Worm (Caenorhabditis elegans) whole organism, L2 larva: ENCODE data around the gene hrg-5.

ENCODE experiments used
- C34F6.9 ChIP-seq: fragments of 150-350 bp; optimal IDR thresholded peaks from 2 replicates; lab custom pipeline; 2014; ENCODE audit warnings: missing biosample characterization, missing genetic modification characterization
- F13H6.1 ChIP-seq: sonication (generic microtip); optimal IDR thresholded peaks from 2 replicates; lab custom pipeline; 2016; ENCODE audit warnings: missing genetic modification characterization, missing compliant biosample characterization
- R02D3.7 ChIP-seq: fragments of 150-350 bp; optimal IDR thresholded peaks from 2 replicates; lab custom pipeline; 2014; ENCODE audit warnings: missing biosample characterization, missing genetic modification characterization
- Y55F3AM.14 ChIP-seq: fragments of 200-800 bp; sonication (Bioruptor generic); optimal IDR thresholded peaks from 2 replicates; lab custom pipeline; 2018; ENCODE audit warnings: mild to moderate bottlenecking, missing genetic modification characterization, missing compliant biosample characterization
- ZK546.5 ChIP-seq: sonication (generic microtip); optimal IDR thresholded peaks from 2 replicates; lab custom pipeline; 2017; ENCODE audit warnings: missing biosample characterization, missing genetic modification characterization
- alr-1 ChIP-seq: fragments of 150-350 bp; optimal IDR thresholded peaks from 2 replicates; lab custom pipeline; 2014; ENCODE audit warnings: missing biosample characterization, missing genetic modification characterization
- aly-2 ChIP-seq: fragments of 150-350 bp; optimal IDR thresholded peaks from 2 replicates; lab custom pipeline; 2014; ENCODE audit warnings: missing biosample characterization, missing genetic modification characterization
- ama-1 ChIP-seq: fragments of 150-350 bp; optimal IDR thresholded peaks from 2 replicates; lab custom pipeline; 2018; ENCODE audit warnings: inconsistent platforms
- blmp-1 ChIP-seq: sonication (generic microtip); optimal IDR thresholded peaks from 2 replicates; lab custom pipeline; 2017; ENCODE audit warnings: missing genetic modification characterization, mild to moderate bottlenecking, missing compliant biosample characterization, antibody characterized with exemption, moderate library complexity; ENCODE audit not compliant: insufficient read depth
- ceh-16 ChIP-seq: fragments of 150-350 bp; optimal IDR thresholded peaks from 2 replicates; lab custom pipeline; 2014; ENCODE audit warnings: missing biosample characterization, missing genetic modification characterization
- ceh-82 ChIP-seq: fragments of 150-350 bp; optimal IDR thresholded peaks from 2 replicates; lab custom pipeline; 2014; ENCODE audit warnings: missing biosample characterization, missing genetic modification characterization
- crh-2 ChIP-seq: sonication (generic microtip); optimal IDR thresholded peaks from 2 replicates; lab custom pipeline; 2017; ENCODE audit warnings: missing biosample characterization, missing genetic modification characterization
- dmd-4 ChIP-seq: sonication (generic microtip); optimal IDR thresholded peaks from 2 replicates; lab custom pipeline; 2017; ENCODE audit warnings: missing biosample characterization, missing genetic modification characterization
- elt-1 ChIP-seq: fragments of 150-350 bp; optimal IDR thresholded peaks from 2 replicates; lab custom pipeline; 2014; ENCODE audit warnings: missing biosample characterization, missing genetic modification characterization
- elt-3 ChIP-seq: sonication (generic microtip); optimal IDR thresholded peaks from 2 replicates; lab custom pipeline; 2017; ENCODE audit warnings: missing biosample characterization, missing genetic modification characterization
- fos-1 ChIP-seq: fragments of 150-350 bp; optimal IDR thresholded peaks from 2 replicates; lab custom pipeline; 2014; ENCODE audit warnings: missing biosample characterization, missing genetic modification characterization
- lin-13 ChIP-seq: fragments of 150-350 bp; optimal IDR thresholded peaks from 2 replicates; lab custom pipeline; 2014; ENCODE audit warnings: missing biosample characterization, missing genetic modification reagents, missing genetic modification characterization
- lin-39 ChIP-seq: fragments of 150-350 bp; optimal IDR thresholded peaks from 2 replicates; lab custom pipeline; 2014; ENCODE audit warnings: missing biosample characterization, missing genetic modification reagents, missing genetic modification characterization
- lsy-2 ChIP-seq, 2 experiments: fragments of 150-350 bp in 1 of 2; sonication (generic microtip) in 1 of 2; optimal IDR thresholded peaks; 2 replicates each; lab custom pipeline; 2014 to 2017; ENCODE audit warnings: missing biosample characterization in 2 of 2, missing genetic modification characterization in 2 of 2
- mbf-1 ChIP-seq: sonication (generic microtip); optimal IDR thresholded peaks from 2 replicates; lab custom pipeline; 2017; ENCODE audit warnings: missing biosample characterization, missing genetic modification characterization
- mdl-1 ChIP-seq, 2 experiments: fragments of 150-350 bp in 1 of 2; sonication (generic microtip) in 1 of 2; optimal IDR thresholded peaks; 2 replicates each; lab custom pipeline; 2017; ENCODE audit warnings: missing biosample characterization in 2 of 2, missing genetic modification characterization in 2 of 2
- nhr-10 ChIP-seq: sonication (generic microtip); optimal IDR thresholded peaks from 2 replicates; lab custom pipeline; 2017; ENCODE audit warnings: missing biosample characterization, missing genetic modification characterization
- nhr-11 ChIP-seq: fragments of 150-350 bp; optimal IDR thresholded peaks from 2 replicates; lab custom pipeline; 2014; ENCODE audit warnings: missing biosample characterization, missing genetic modification characterization
- nhr-12 ChIP-seq: fragments of 150-350 bp; optimal IDR thresholded peaks from 2 replicates; lab custom pipeline; 2014; ENCODE audit warnings: missing biosample characterization, missing genetic modification characterization
- nhr-129 ChIP-seq: fragments of 150-350 bp; optimal IDR thresholded peaks from 2 replicates; lab custom pipeline; 2014; ENCODE audit warnings: missing biosample characterization, missing genetic modification characterization
- nhr-21 ChIP-seq: fragments of 150-350 bp; optimal IDR thresholded peaks from 2 replicates; lab custom pipeline; 2014; ENCODE audit warnings: missing biosample characterization, missing genetic modification characterization
- nhr-23 ChIP-seq: fragments of 150-350 bp; optimal IDR thresholded peaks from 2 replicates; lab custom pipeline; 2014; ENCODE audit warnings: missing biosample characterization, missing genetic modification reagents, missing genetic modification characterization
- nhr-237 ChIP-seq: fragments of 150-350 bp; optimal IDR thresholded peaks from 2 replicates; lab custom pipeline; 2014; ENCODE audit warnings: missing biosample characterization, missing genetic modification characterization
- nhr-25 ChIP-seq: fragments of 150-350 bp; sonication (generic microtip); optimal IDR thresholded peaks from 3 replicates; lab custom pipeline; 2014; ENCODE audit warnings: missing biosample characterization, missing genetic modification characterization
- nhr-6 ChIP-seq: fragments of 150-350 bp; optimal IDR thresholded peaks from 2 replicates; lab custom pipeline; 2014; ENCODE audit warnings: missing biosample characterization, missing genetic modification characterization
- nhr-77 ChIP-seq: fragments of 150-350 bp; optimal IDR thresholded peaks from 2 replicates; lab custom pipeline; 2014; ENCODE audit warnings: missing biosample characterization, missing genetic modification characterization
- sem-4 ChIP-seq: fragments of 150-350 bp; optimal IDR thresholded peaks from 2 replicates; lab custom pipeline; 2014; ENCODE audit warnings: missing biosample characterization, missing genetic modification reagents, missing genetic modification characterization
- skn-1 ChIP-seq: sonication (generic microtip); optimal IDR thresholded peaks from 2 replicates; lab custom pipeline; 2017; ENCODE audit warnings: missing biosample characterization, missing genetic modification characterization
- sma-3 ChIP-seq: sonication (generic microtip); optimal IDR thresholded peaks from 2 replicates; lab custom pipeline; 2016; ENCODE audit warnings: missing genetic modification reagents, missing genetic modification characterization, missing compliant biosample characterization
- sma-9 ChIP-seq, 2 experiments: fragments of 150-350 bp in 1 of 2; sonication (generic microtip) in 1 of 2; optimal IDR thresholded peaks; 2 replicates each; lab custom pipeline; 2014 to 2016; ENCODE audit warnings: missing genetic modification characterization in 2 of 2, mild to moderate bottlenecking in 1 of 2, missing biosample characterization in 1 of 2, missing compliant biosample characterization in 1 of 2, missing genetic modification reagents in 1 of 2, moderate library complexity in 1 of 2
- unc-39 ChIP-seq: fragments of 150-350 bp; optimal IDR thresholded peaks from 2 replicates; lab custom pipeline; 2014; ENCODE audit warnings: missing biosample characterization, missing genetic modification characterization
- unc-55 ChIP-seq: fragments of 150-350 bp; sonication (generic microtip); optimal IDR thresholded peaks from 3 replicates; lab custom pipeline; 2014; ENCODE audit warnings: missing biosample characterization, missing genetic modification reagents, missing genetic modification characterization
- unc-62 ChIP-seq: fragments of 150-350 bp; optimal IDR thresholded peaks from 2 replicates; lab custom pipeline; 2014; ENCODE audit warnings: missing biosample characterization, missing genetic modification reagents, missing genetic modification characterization
- zag-1 ChIP-seq: fragments of 150-350 bp; optimal IDR thresholded peaks from 2 replicates; lab custom pipeline; 2014; ENCODE audit warnings: missing biosample characterization, missing genetic modification characterization
- ztf-1 ChIP-seq: fragments of 200-800 bp; sonication (Bioruptor generic); conservative IDR thresholded peaks from 2 replicates; pipeline ENCODE4 v1.3.6; 2022; ENCODE audit warnings: missing genetic modification characterization, missing compliant biosample characterization
- ztf-4 ChIP-seq: fragments of 150-350 bp; optimal IDR thresholded peaks from 2 replicates; lab custom pipeline; 2014; ENCODE audit warnings: missing biosample characterization, missing genetic modification characterization

hrg-5 gene

ce11 chrIV:11027560-11027959 is 1.7 kb downstream of the hrg-5 start (continued):
- peak; percentile 51 for TF ChIP-seq skn-1 (tag; lab: Kevin White, UChicago)
- no peak for TF ChIP-seq nhr-10 (tag; lab: Kevin White, UChicago)
- no peak for TF ChIP-seq dmd-4 (tag; lab: Kevin White, UChicago)
- no peak for TF ChIP-seq nhr-12 (tag; lab: Kevin White, UChicago)
- TF ChIP-seq unc-55 (GFP tag; lab: Kevin White, UChicago), result peak; percentile 87
- TF ChIP-seq elt-3 (tag; lab: Kevin White, UChicago), result no peak

ce11 chrIV:11026648-11027047 is 2.6 kb downstream of the hrg-5 start:
- no peak for TF ChIP-seq F13H6.1
- TF ChIP-seq ztf-4 (tag; lab: Kevin White, UChicago), result peak; percentile 48
- no peak for TF ChIP-seq aly-2 (tag; lab: Kevin White, UChicago)
- TF ChIP-seq C34F6.9 (tag; lab: Kevin White, UChicago), result peak; percentile 63
- TF ChIP-seq ZK546.5 (tag; lab: Kevin White, UChicago), result no peak
- TF ChIP-seq crh-2, result peak; percentile 22
- no peak for TF ChIP-seq Y55F3AM.14
- no peak for TF ChIP-seq blmp-1 (tag; lab: Kevin White, UChicago)
- peak in 1 of 2 experiments; percentile 58 for TF ChIP-seq lsy-2 (tag; optimal IDR thresholded peaks at IDR 0.05; lab: Kevin White, UChicago)
- TF ChIP-seq ceh-16 (tag; lab: Kevin White, UChicago), result no peak
- TF ChIP-seq lin-39 (tag; lab: Kevin White, UChicago), result no peak
- no peak for TF ChIP-seq zag-1 (tag; lab: Kevin White, UChicago)
- peak; percentile 27 for TF ChIP-seq sma-9 (GFP tag; optimal IDR thresholded peaks at IDR 0.05; lab: Kevin White, UChicago)
- TF ChIP-seq sma-9 (tag; optimal IDR thresholded peaks at IDR 0.05; lab: Kevin White, UChicago), result no peak
- peak; percentile 40 for TF ChIP-seq unc-55 (GFP tag; lab: Kevin White, UChicago)
- peak; percentile 46 for TF ChIP-seq nhr-129
- TF ChIP-seq skn-1 (tag; lab: Kevin White, UChicago), result no peak
- TF ChIP-seq elt-1 (tag; lab: Kevin White, UChicago), result no peak
- TF ChIP-seq fos-1 (tag; lab: Kevin White, UChicago), result no peak

DNA sequence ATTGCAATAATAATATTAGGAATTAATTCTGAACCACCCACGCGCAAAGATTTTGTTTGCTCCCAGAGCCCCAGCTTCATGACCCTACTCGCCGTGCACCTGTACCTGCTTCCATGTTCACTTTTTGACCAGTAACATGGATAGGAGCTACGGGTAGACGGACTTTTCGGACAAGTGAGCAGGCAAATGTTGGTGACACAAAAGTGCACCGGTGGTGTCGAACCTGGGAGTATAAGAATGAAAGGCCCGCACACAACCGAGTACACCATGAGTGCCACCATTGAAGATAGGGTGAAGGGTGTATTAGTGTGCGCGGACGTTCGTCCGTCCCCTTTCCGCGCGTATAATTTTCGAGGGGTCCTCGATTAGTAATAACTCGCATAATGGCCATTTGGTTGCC is 3.3 kb downstream of the hrg-5 start:
- TF ChIP-seq sma-3 (GFP tag; lab: Kevin White, UChicago) (no peak), sem-4 (tag; lab: Kevin White, UChicago) (no peak), Y55F3AM.14 (peak; percentile 71), nhr-10 (tag; lab: Kevin White, UChicago) (no peak), zag-1 (tag; lab: Kevin White, UChicago) (peak; percentile 34), ama-1 (no peak), ztf-1 (GFP tag; lab: Robert Waterston, UW) (0 out of 2 replicates have a peak, but pooled peaks have one; percentile 28), sma-9 (GFP tag; optimal IDR thresholded peaks at IDR 0.05; lab: Kevin White, UChicago) (peak; percentile 29), sma-9 (tag; optimal IDR thresholded peaks at IDR 0.05; lab: Kevin White, UChicago) (no peak)

ce11 chrIV:11022303-11022702 is 6.9 kb downstream of the hrg-5 start, which contains the start of gene alh-3:
alh-3 (plus strand) TSS chrIV:11022603.
- TF ChIP-seq nhr-237 (tag; lab: Kevin White, UChicago) (no peak), ceh-16 (tag; lab: Kevin White, UChicago) (no peak), Y55F3AM.14 (no peak), alr-1 (tag; lab: Kevin White, UChicago) (no peak), elt-1 (tag; lab: Kevin White, UChicago) (no peak)

- TF ChIP-seq unc-39 (tag; lab: Kevin White, UChicago) (no peak), blmp-1 (tag; lab: Kevin White, UChicago) (no peak), nhr-129 (peak; percentile 23), lin-13 (GFP tag; lab: Kevin White, UChicago) (no peak), ztf-4 (tag; lab: Kevin White, UChicago) (no peak), aly-2 (tag; lab: Kevin White, UChicago) (no peak), crh-2 (peak; percentile 57), unc-55 (GFP tag; lab: Kevin White, UChicago) (no peak), ama-1 (no peak), Y55F3AM.14 (no peak), sma-3 (GFP tag; lab: Kevin White, UChicago) (peak; percentile 67), sem-4 (tag; lab: Kevin White, UChicago) (peak; percentile 41), R02D3.7 (no peak), unc-62 (GFP tag; lab: Kevin White, UChicago) (no peak), ceh-82 (tag; lab: Kevin White, UChicago) (no peak), nhr-23 (tag; lab: Kevin White, UChicago) (no peak), nhr-6 (tag; lab: Kevin White, UChicago) (no peak), nhr-25 (peak; percentile 44), nhr-11 (tag; lab: Kevin White, UChicago) (no peak), nhr-21 (peak; percentile 71), mbf-1 (no peak), sma-9 (GFP tag; optimal IDR thresholded peaks at IDR 0.05; lab: Kevin White, UChicago) (peak; percentile 35), sma-9 (tag; optimal IDR thresholded peaks at IDR 0.05; lab: Kevin White, UChicago) (no peak), nhr-237 (tag; lab: Kevin White, UChicago) (no peak), nhr-77 (tag; lab: Kevin White, UChicago) (no peak), C34F6.9 (tag; lab: Kevin White, UChicago) (no peak), mdl-1 (tag; optimal IDR thresholded peaks at IDR 0.05; lab: Kevin White, UChicago) (peak in 1 of 2 experiments; percentile 50)
These were observed 7.5 kb downstream of the hrg-5 start, which contains the start of gene mogs-1 for ce11 chrIV:11021512-11022268. mogs-1 (minus strand) TSS chrIV:11021928.
